Worm (Caenorhabditis elegans): Measurements from ENCODE around the gene C17C3.3.

Gene C17C3.3

DNA sequence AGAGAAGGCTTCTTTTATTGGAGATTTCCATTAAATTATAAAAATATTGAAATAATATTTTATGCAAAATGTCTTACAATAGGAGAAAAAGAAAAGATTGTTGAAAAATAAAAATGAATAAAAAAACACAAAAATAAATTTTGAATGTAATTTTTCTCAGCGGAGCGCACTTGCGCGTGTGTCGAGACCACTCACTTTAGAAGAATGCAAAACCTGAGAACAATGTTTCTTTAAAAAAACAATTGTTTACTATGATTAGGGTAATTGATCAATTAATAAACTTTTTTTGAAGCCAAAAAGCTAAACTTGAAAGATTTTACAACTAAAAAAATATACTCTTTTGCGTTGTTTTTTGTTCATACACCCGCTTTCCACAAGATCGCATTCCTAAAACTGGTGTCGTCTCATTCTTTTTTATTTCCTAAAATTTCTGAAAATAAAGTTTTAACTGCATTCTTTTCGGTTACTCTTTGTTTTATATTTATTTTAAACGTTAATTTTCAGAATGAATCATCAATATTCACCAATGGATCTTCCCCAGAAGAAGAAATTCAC, 32.8 kb downstream of the C17C3.3 start, which contains the start of gene ttc-4 (continued):
- peak; percentile 28 for TF ChIP-seq blmp-1 (tag; optimal IDR thresholded peaks at IDR 0.05)
- TF ChIP-seq ceh-82 (tag; optimal IDR thresholded peaks at IDR 0.05): peak in 2 of 3 experiments; percentile 1
- TF ChIP-seq lin-14 (GFP tag; optimal IDR thresholded peaks at IDR 0.05): peak; percentile 51
- peak; percentile 33 for TF ChIP-seq xbp-1 (tag; optimal IDR thresholded peaks at IDR 0.05)
- peak; percentile 49 for TF ChIP-seq snu-23 (GFP tag; optimal IDR thresholded peaks at IDR 0.05)
- peak; percentile 69 for TF ChIP-seq nhr-85 (tag)
- TF ChIP-seq ceh-63 (GFP tag; optimal IDR thresholded peaks at IDR 0.05): no peak
- peak; percentile 12 for TF ChIP-seq F16B12.6 (tag; optimal IDR thresholded peaks at IDR 0.05)
- no peak for TF ChIP-seq hlh-4 (tag; optimal IDR thresholded peaks at IDR 0.05)
- TF ChIP-seq hpl-2 (GFP tag; optimal IDR thresholded peaks at IDR 0.05): no peak
- peak; percentile 48 for TF ChIP-seq skn-1 (tag; optimal IDR thresholded peaks at IDR 0.05)

DNA sequence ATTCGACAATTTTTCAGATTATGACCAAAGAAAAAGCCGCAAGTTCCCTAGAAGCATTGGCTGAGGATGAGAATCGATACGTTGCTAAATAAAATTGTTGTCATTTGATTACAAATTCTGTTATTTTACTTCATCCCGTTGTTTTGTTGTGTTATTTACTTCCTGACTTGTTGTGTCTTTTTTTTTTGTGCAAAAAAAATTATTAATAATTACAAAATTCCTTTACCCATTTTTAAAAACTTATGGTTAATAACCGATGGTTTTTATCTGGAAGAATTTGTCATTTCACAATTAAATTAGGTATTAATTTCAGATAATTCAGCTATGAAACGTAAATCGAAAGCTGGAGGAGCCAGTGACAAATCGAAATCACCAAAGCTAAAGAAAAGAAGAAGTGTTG, 34.7 kb downstream of the C17C3.3 start, which contains the start of gene C17G10.1:
Gene C17G10.1 (plus strand): TSS at position 301 of the 400 bp plus-strand sequence.
- TF ChIP-seq nhr-19 (GFP tag; conservative IDR thresholded peaks at IDR 0.05) (no peak), unc-30 (tag; optimal IDR thresholded peaks at IDR 0.05) (no peak)

DNA sequence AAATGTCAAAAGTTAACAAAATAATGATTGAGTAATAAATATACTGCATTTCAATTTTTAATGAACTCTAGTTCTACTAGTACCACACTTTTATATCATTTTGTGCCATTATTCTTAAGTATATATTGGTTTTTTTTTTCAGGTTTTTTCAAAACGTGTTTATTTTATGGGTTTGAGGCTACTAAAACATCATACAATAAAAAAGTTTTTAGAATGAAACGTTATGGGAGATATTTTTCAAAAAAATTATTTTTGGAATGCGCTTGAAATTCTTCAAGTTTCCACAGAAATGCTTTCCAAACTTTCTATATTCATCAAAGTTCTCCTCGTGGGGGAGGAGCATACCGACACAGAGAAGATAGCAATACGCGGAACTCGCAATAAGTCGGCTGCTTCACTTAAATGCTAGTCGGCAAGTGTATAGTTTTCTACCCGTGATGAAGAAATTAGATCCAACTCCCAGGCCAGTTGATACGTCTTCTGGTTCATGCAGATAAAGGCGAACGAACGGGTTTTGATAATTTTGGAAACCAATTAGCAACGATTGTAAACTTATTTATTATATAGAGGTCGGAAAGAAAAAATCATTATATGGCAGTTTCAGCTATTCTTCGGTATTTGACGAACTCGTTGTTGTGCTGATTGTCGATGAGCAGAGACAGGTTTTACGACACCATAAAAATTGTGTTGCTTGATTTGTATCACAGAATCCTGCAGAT, 37.9 kb downstream of the C17C3.3 start, which contains the start of gene C17G10.10:
Gene C17G10.10 (minus strand): TSS at position 51 of the 719 bp plus-strand sequence.
- TF ChIP-seq hlh-4 (tag; optimal IDR thresholded peaks at IDR 0.05): no peak
- TF ChIP-seq ceh-8 (GFP tag; optimal IDR thresholded peaks at IDR 0.05): no peak
- TF ChIP-seq nhr-76 (tag; optimal IDR thresholded peaks at IDR 0.05): no peak
- peak; percentile 11 for TF ChIP-seq unc-86 (tag; optimal IDR thresholded peaks at IDR 0.05)
- peak; percentile 72 for TF ChIP-seq grh-1 (GFP tag; IDR thresholded peaks at IDR 0.05)
- TF ChIP-seq ets-5 (GFP tag; IDR thresholded peaks at IDR 0.05): no peak
- peak; percentile 82 for TF ChIP-seq lin-14 (GFP tag; optimal IDR thresholded peaks at IDR 0.05)
- TF ChIP-seq Y116A8C.19 (tag; optimal IDR thresholded peaks at IDR 0.05; ENCODE audit: borderline replicate concordance): no peak
- peak; percentile 63 for TF ChIP-seq irx-1 (tag; optimal IDR thresholded peaks at IDR 0.05)
- TF ChIP-seq sox-4 (tag; optimal IDR thresholded peaks at IDR 0.05): no peak
- TF ChIP-seq unc-62 (GFP tag; optimal IDR thresholded peaks at IDR 0.05): no peak
- peak; percentile 30 for TF ChIP-seq C04F5.9 (tag; optimal IDR thresholded peaks at IDR 0.05)
- TF ChIP-seq snu-23 (GFP tag; optimal IDR thresholded peaks at IDR 0.05): peak; percentile 86
- TF ChIP-seq pqm-1 (tag; optimal IDR thresholded peaks at IDR 0.05): no peak
- peak; percentile 88 for TF ChIP-seq nhr-19 (GFP tag; conservative IDR thresholded peaks at IDR 0.05)
- TF ChIP-seq dsc-1 (tag; optimal IDR thresholded peaks at IDR 0.05): peak; percentile 77
- peak; percentile 50 to 73 for TF ChIP-seq efl-1 (optimal IDR thresholded peaks at IDR 0.05)
- TF ChIP-seq efl-1 (GFP tag; optimal IDR thresholded peaks at IDR 0.05 in 1 of 2): peak; percentile 49 to 96
- peak; percentile 34 to 76 for TF ChIP-seq lin-35 (GFP tag; optimal IDR thresholded peaks at IDR 0.05)
- TF ChIP-seq swsn-7 (tag; optimal IDR thresholded peaks at IDR 0.05): peak; percentile 83
- TF ChIP-seq jun-1 (tag; optimal IDR thresholded peaks at IDR 0.05): peak; percentile 56
- TF ChIP-seq ztf-4 (tag; optimal IDR thresholded peaks at IDR 0.05): peak; percentile 73
- no peak for TF ChIP-seq fkh-4 (tag; optimal IDR thresholded peaks at IDR 0.05; ENCODE audit: borderline replicate concordance)
- peak in 5 of 6 experiments; percentile 3 to 79 (median 48) for TF ChIP-seq elt-3 (tag; optimal IDR thresholded peaks at IDR 0.05)
- TF ChIP-seq nhr-71 (tag; optimal IDR thresholded peaks at IDR 0.05): peak; percentile 89
- TF ChIP-seq nhr-77 (tag; optimal IDR thresholded peaks at IDR 0.05): peak; percentile 52
- TF ChIP-seq ama-1 (optimal IDR thresholded peaks at IDR 0.05): peak; percentile 95
- peak; percentile 35 to 55 (median 40) for TF ChIP-seq dpl-1 (GFP tag; optimal IDR thresholded peaks at IDR 0.05)
- TF ChIP-seq alr-1 (tag; optimal IDR thresholded peaks at IDR 0.05; ENCODE audit: borderline replicate concordance): no peak
- peak; percentile 62 to 76 (median 67) for TF ChIP-seq ceh-82 (tag; optimal IDR thresholded peaks at IDR 0.05)
- no peak for TF ChIP-seq nhr-28 (tag; optimal IDR thresholded peaks at IDR 0.05)
- peak; percentile 57 for TF ChIP-seq lin-13 (GFP tag; optimal IDR thresholded peaks at IDR 0.05)
- TF ChIP-seq skn-1 (tag; optimal IDR thresholded peaks at IDR 0.05): no peak
- peak; percentile 60 for TF ChIP-seq mep-1 (tag; optimal IDR thresholded peaks at IDR 0.05)
- no peak; the same call in 1 of the 2 replicates for TF ChIP-seq isw-1 (GFP tag; IDR thresholded peaks at IDR 0.05)
- no peak for TF ChIP-seq tlp-1 (tag; optimal IDR thresholded peaks at IDR 0.05)
- TF ChIP-seq lin-15B (tag; optimal IDR thresholded peaks at IDR 0.05): no peak
- peak; percentile 63 for TF ChIP-seq xbp-1 (tag; optimal IDR thresholded peaks at IDR 0.05)
- TF ChIP-seq unc-98 (GFP tag; IDR thresholded peaks at IDR 0.05): no peak
- TF ChIP-seq lin-39 (tag; optimal IDR thresholded peaks at IDR 0.05): peak; percentile 68
- TF ChIP-seq unc-30 (tag; optimal IDR thresholded peaks at IDR 0.05): no peak
- TF ChIP-seq vab-15 (tag; optimal IDR thresholded peaks at IDR 0.05): no peak
